Worm (Caenorhabditis elegans) whole organism, early embryonic: Measurements from ENCODE around the gene clec-7.

Experiments
- B0310.2 ChIP-seq: sonication (generic microtip); optimal IDR thresholded peaks from 2 replicates; lab custom pipeline; 2016; ENCODE audit warnings: mild to moderate bottlenecking, missing genetic modification characterization, missing compliant biosample characterization
- aly-1 ChIP-seq: sonication (generic microtip); optimal IDR thresholded peaks from 2 replicates; lab custom pipeline; 2016; ENCODE audit warnings: missing genetic modification characterization, missing compliant biosample characterization
- ama-1 ChIP-seq: fragments of 150-350 bp; optimal IDR thresholded peaks from 2 replicates; lab custom pipeline; 2014
- flt-1 ChIP-seq: fragments of 200-800 bp; sonication (Bioruptor generic); IDR thresholded peaks from 2 replicates; pipeline ENCODE4 v1.3.6; 2022; ENCODE audit warnings: missing genetic modification characterization, missing compliant biosample characterization
- hmg-4 ChIP-seq: fragments of 200-800 bp; sonication (Bioruptor generic); optimal IDR thresholded peaks from 2 replicates; lab custom pipeline; 2018; ENCODE audit warnings: mild to moderate bottlenecking, missing genetic modification characterization, missing compliant biosample characterization
- scrt-1 ChIP-seq: fragments of 200-800 bp; sonication (Bioruptor generic); IDR thresholded peaks from 2 replicates; pipeline ENCODE4 v1.3.6; 2022; ENCODE audit warnings: missing genetic modification characterization, missing compliant biosample characterization
- sea-1 ChIP-seq: fragments of 200-800 bp; sonication (Bioruptor generic); conservative IDR thresholded peaks from 2 replicates; pipeline ENCODE4 v1.3.6; 2022; ENCODE audit warnings: missing genetic modification characterization, missing compliant biosample characterization
- tbx-11 ChIP-seq: fragments of 200-800 bp; sonication (Bioruptor generic); IDR thresholded peaks from 2 replicates; pipeline ENCODE4 v1.3.6; 2022; ENCODE audit warnings: missing genetic modification characterization, missing compliant biosample characterization
- tra-4 ChIP-seq: sonication (generic microtip); optimal IDR thresholded peaks from 2 replicates; lab custom pipeline; 2017; ENCODE audit warnings: missing genetic modification characterization, missing compliant biosample characterization

ce11 chrV:7325285-7325684 lies 2.9 kb upstream of the clec-7 start, which contains the start of gene srx-92:
- TF ChIP-seq tbx-11 (GFP tag; lab: Robert Waterston, UW) (no peak), aly-1 (tag; lab: Kevin White, UChicago) (no peak), sea-1 (GFP tag; lab: Robert Waterston, UW) (no peak), ama-1 (no peak), hmg-4 (GFP tag; lab: Kevin White, UChicago) (no peak), tra-4 (tag; lab: Kevin White, UChicago) (no peak), flt-1 (no peak), B0310.2 (tag; lab: Kevin White, UChicago) (no peak), scrt-1 (no peak)
